Worm (Caenorhabditis elegans) whole organism, L1 larva: ENCODE results near the gene Y54G2A.57.

Source experiments
- F16B12.6 ChIP-seq: fragments of 150-350 bp; optimal IDR thresholded peaks from 2 replicates; lab custom pipeline; 2014; ENCODE audit warnings: missing biosample characterization, missing genetic modification characterization
- aly-2 ChIP-seq: fragments of 150-350 bp; optimal IDR thresholded peaks from 2 replicates; lab custom pipeline; 2014; ENCODE audit warnings: missing biosample characterization, missing genetic modification characterization
- elt-2 ChIP-seq: sonication (generic microtip); optimal IDR thresholded peaks from 2 replicates; lab custom pipeline; 2016; ENCODE audit warnings: missing genetic modification characterization, mild to moderate bottlenecking, inconsistent platforms, missing compliant biosample characterization, missing genetic modification reagents
- fkh-4 ChIP-seq: sonication (generic microtip); optimal IDR thresholded peaks from 2 replicates; lab custom pipeline; 2016; ENCODE audit warnings: missing compliant biosample characterization, missing genetic modification characterization, borderline replicate concordance
- hlh-4 ChIP-seq: sonication (generic microtip); optimal IDR thresholded peaks from 2 replicates; lab custom pipeline; 2016; ENCODE audit warnings: mild to moderate bottlenecking, missing genetic modification characterization, missing compliant biosample characterization
- lin-39 ChIP-seq: fragments of 150-350 bp; optimal IDR thresholded peaks from 2 replicates; lab custom pipeline; 2014; ENCODE audit warnings: missing biosample characterization, missing genetic modification reagents, missing genetic modification characterization
- lir-3 ChIP-seq: sonication (generic microtip); optimal IDR thresholded peaks from 2 replicates; lab custom pipeline; 2016; ENCODE audit warnings: mild to moderate bottlenecking, missing genetic modification characterization, moderate library complexity, missing compliant biosample characterization; ENCODE audit not compliant: poor library complexity
- lsy-2 ChIP-seq, 2 experiments: fragments of 150-350 bp; optimal IDR thresholded peaks; 2 replicates each; lab custom pipeline; 2014; ENCODE audit warnings: missing biosample characterization in 2 of 2, missing genetic modification characterization in 2 of 2
- mab-9 ChIP-seq: fragments of 200-800 bp; sonication (Bioruptor generic); IDR thresholded peaks from 2 replicates; pipeline ENCODE4 v1.3.6; 2022; ENCODE audit warnings: missing genetic modification reagents, missing genetic modification characterization, missing compliant biosample characterization
- nhr-20 ChIP-seq: sonication (generic microtip); optimal IDR thresholded peaks from 2 replicates; lab custom pipeline; 2016; ENCODE audit warnings: mild to moderate bottlenecking, missing genetic modification characterization, missing compliant biosample characterization
- snpc-4 ChIP-seq: fragments of 150-350 bp; optimal IDR thresholded peaks from 2 replicates; lab custom pipeline; 2014; ENCODE audit warnings: missing biosample characterization, missing genetic modification characterization
- tbx-2 ChIP-seq: sonication (generic microtip); optimal IDR thresholded peaks from 2 replicates; lab custom pipeline; 2016; ENCODE audit warnings: missing genetic modification characterization, missing compliant biosample characterization
- unc-62 ChIP-seq: fragments of 150-350 bp; optimal IDR thresholded peaks from 2 replicates; lab custom pipeline; 2014; ENCODE audit warnings: missing biosample characterization, missing genetic modification reagents, missing genetic modification characterization

DNA sequence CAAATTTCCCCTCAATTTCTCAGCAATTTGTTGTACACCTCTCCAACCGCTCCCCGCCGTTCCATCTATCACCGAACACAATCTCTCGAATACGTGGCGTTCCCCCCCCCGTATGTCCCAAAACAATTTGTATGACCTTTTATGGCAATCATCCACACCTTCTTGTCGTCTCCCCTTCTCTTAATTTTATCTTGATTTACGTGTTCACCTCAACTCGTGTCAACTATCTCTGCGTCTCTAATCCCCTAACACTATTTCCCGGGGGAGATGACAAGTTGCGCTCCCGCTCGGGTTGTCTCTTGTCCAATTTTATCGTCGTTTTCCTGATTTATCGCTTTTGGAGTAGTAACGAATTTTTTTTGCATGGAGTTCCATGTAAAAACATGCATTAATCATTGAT, 44.9 kb downstream of the Y54G2A.57 start:
- TF ChIP-seq aly-2 (tag; lab: Kevin White, UChicago) (no peak), snpc-4 (no peak), lin-39 (tag; lab: Kevin White, UChicago) (no peak), unc-62 (GFP tag; lab: Kevin White, UChicago) (no peak), tbx-2 (tag; lab: Kevin White, UChicago) (no peak), mab-9 (GFP tag; lab: Robert Waterston, UW) (no peak), lsy-2 (tag; optimal IDR thresholded peaks at IDR 0.05; lab: Kevin White, UChicago) (no peak), nhr-20 (no peak), lir-3 (tag; lab: Kevin White, UChicago) (no peak), elt-2 (tag; lab: Kevin White, UChicago) (no peak), F16B12.6 (tag; lab: Kevin White, UChicago) (no peak), fkh-4 (tag; lab: Kevin White, UChicago) (no peak), hlh-4 (no peak)
